Worm (Caenorhabditis elegans): ENCODE results near the gene F13B12.3.

- TF ChIP-seq him-1 (tag; optimal IDR thresholded peaks at IDR 0.05) (no peak), dao-5 (tag; optimal IDR thresholded peaks at IDR 0.05) (no peak), W03F9.2 (tag; optimal IDR thresholded peaks at IDR 0.05) (no peak)
These were observed 40.7 kb upstream of the F13B12.3 start for ce11 chrIV:10398244-10398643.

Measured in whole organism, L4/young adult.